Worm (Caenorhabditis elegans) whole organism, late embryonic: ENCODE results near the gene ttyh-1.
A peak's percentile ranks its signal among the peaks of the same experiment; 100 is the strongest.

Experiments
- C08G9.2 ChIP-seq: sonication (generic microtip); optimal IDR thresholded peaks from 2 replicates; lab custom pipeline; 2016; ENCODE audit warnings: mild to moderate bottlenecking, missing genetic modification characterization, moderate library complexity, missing compliant biosample characterization
- C38D4.7 ChIP-seq: fragments of 200-800 bp; sonication (Bioruptor generic); optimal IDR thresholded peaks from 2 replicates; lab custom pipeline; 2018; ENCODE audit warnings: mild to moderate bottlenecking, missing genetic modification characterization, moderate library complexity, missing compliant biosample characterization
- F13H6.1 ChIP-seq: sonication (generic microtip); optimal IDR thresholded peaks from 2 replicates; lab custom pipeline; 2016; ENCODE audit warnings: missing genetic modification characterization, missing compliant biosample characterization
- K02D7.2 ChIP-seq: sonication (generic microtip); optimal IDR thresholded peaks from 2 replicates; lab custom pipeline; 2017; ENCODE audit warnings: mild to moderate bottlenecking, missing genetic modification characterization, missing compliant biosample characterization
- K09A11.1 ChIP-seq: sonication (generic microtip); optimal IDR thresholded peaks from 2 replicates; lab custom pipeline; 2017; ENCODE audit warnings: antibody characterized with exemption, mild to moderate bottlenecking, missing genetic modification characterization, missing compliant biosample characterization; ENCODE audit not compliant: insufficient read depth
- ahr-1 ChIP-seq: sonication (generic microtip); optimal IDR thresholded peaks from 2 replicates; lab custom pipeline; 2016; ENCODE audit warnings: missing genetic modification characterization, missing compliant biosample characterization
- ceh-2 ChIP-seq: sonication (generic microtip); optimal IDR thresholded peaks from 2 replicates; lab custom pipeline; 2016; ENCODE audit warnings: missing genotype, missing genetic modification characterization, missing compliant biosample characterization
- ceh-30 ChIP-seq: fragments of 150-350 bp; optimal IDR thresholded peaks from 2 replicates; lab custom pipeline; 2014; ENCODE audit warnings: missing biosample characterization, missing genetic modification characterization
- ceh-31 ChIP-seq: sonication (generic microtip); optimal IDR thresholded peaks from 2 replicates; lab custom pipeline; 2016; ENCODE audit warnings: missing genetic modification characterization, missing compliant biosample characterization
- ceh-34 ChIP-seq: sonication (generic microtip); optimal IDR thresholded peaks from 2 replicates; lab custom pipeline; 2016; ENCODE audit warnings: mild to moderate bottlenecking, missing genetic modification characterization, missing compliant biosample characterization
- ceh-45 ChIP-seq: fragments of 200-800 bp; sonication (Bioruptor generic); IDR thresholded peaks from 2 replicates; pipeline ENCODE4 v1.3.6; 2022; ENCODE audit warnings: missing genetic modification reagents, missing genetic modification characterization, missing compliant biosample characterization
- ceh-48 ChIP-seq: sonication (generic microtip); optimal IDR thresholded peaks from 2 replicates; lab custom pipeline; 2016; ENCODE audit warnings: missing genetic modification characterization, inconsistent platforms, missing compliant biosample characterization
- ceh-6 ChIP-seq: fragments of 200-800 bp; sonication (Bioruptor generic); optimal IDR thresholded peaks from 2 replicates; lab custom pipeline; 2018; ENCODE audit warnings: mild to moderate bottlenecking, missing genetic modification characterization, missing compliant biosample characterization
- ceh-9 ChIP-seq: sonication (generic microtip); optimal IDR thresholded peaks from 2 replicates; lab custom pipeline; 2016; ENCODE audit warnings: mild to moderate bottlenecking, missing genetic modification characterization, inconsistent platforms, missing compliant biosample characterization
- elt-2 ChIP-seq: sonication (generic microtip); optimal IDR thresholded peaks from 2 replicates; lab custom pipeline; 2016; ENCODE audit warnings: missing genetic modification reagents, missing genetic modification characterization, missing compliant biosample characterization
- elt-4 ChIP-seq: sonication (generic microtip); optimal IDR thresholded peaks from 2 replicates; lab custom pipeline; 2016; ENCODE audit warnings: missing genetic modification characterization, missing compliant biosample characterization
- ets-4 ChIP-seq: sonication (generic microtip); optimal IDR thresholded peaks from 2 replicates; lab custom pipeline; 2016; ENCODE audit warnings: missing genetic modification characterization, missing compliant biosample characterization
- eyg-1 ChIP-seq: sonication (generic microtip); optimal IDR thresholded peaks from 2 replicates; lab custom pipeline; 2016; ENCODE audit warnings: missing genotype, missing genetic modification characterization, missing compliant biosample characterization
- fax-1 ChIP-seq: sonication (generic microtip); optimal IDR thresholded peaks from 2 replicates; lab custom pipeline; 2016; ENCODE audit warnings: missing genotype, missing genetic modification characterization, missing compliant biosample characterization
- fkh-10 ChIP-seq: fragments of 150-350 bp; optimal IDR thresholded peaks from 2 replicates; lab custom pipeline; 2014; ENCODE audit warnings: missing biosample characterization, missing genetic modification reagents, missing genetic modification characterization
- fkh-6 ChIP-seq: sonication (generic microtip); optimal IDR thresholded peaks from 2 replicates; lab custom pipeline; 2016; ENCODE audit warnings: missing genetic modification characterization, missing compliant biosample characterization
- hlh-30 ChIP-seq: sonication (generic microtip); optimal IDR thresholded peaks from 2 replicates; lab custom pipeline; 2017; ENCODE audit warnings: antibody characterized with exemption, missing genetic modification characterization, missing compliant biosample characterization; ENCODE audit not compliant: insufficient read depth
- hlh-6 ChIP-seq: sonication (generic microtip); optimal IDR thresholded peaks from 2 replicates; lab custom pipeline; 2016; ENCODE audit warnings: missing genotype, missing genetic modification characterization, missing compliant biosample characterization
- hlh-8 ChIP-seq: sonication (generic microtip); optimal IDR thresholded peaks from 2 replicates; lab custom pipeline; 2016; ENCODE audit warnings: missing genotype, missing genetic modification characterization, missing compliant biosample characterization
- lim-6 ChIP-seq: sonication (generic microtip); optimal IDR thresholded peaks from 2 replicates; lab custom pipeline; 2016; ENCODE audit warnings: missing genetic modification characterization, missing compliant biosample characterization
- lin-11 ChIP-seq: fragments of 200-800 bp; sonication (Bioruptor generic); optimal IDR thresholded peaks from 2 replicates; lab custom pipeline; 2018; ENCODE audit warnings: mild to moderate bottlenecking, missing genetic modification characterization, missing compliant biosample characterization
- mec-3 ChIP-seq: sonication (generic microtip); optimal IDR thresholded peaks from 2 replicates; lab custom pipeline; 2016; ENCODE audit warnings: borderline replicate concordance, missing genetic modification characterization, missing compliant biosample characterization
- nfya-1 ChIP-seq: sonication (generic microtip); optimal IDR thresholded peaks from 2 replicates; lab custom pipeline; 2017; ENCODE audit warnings: missing genetic modification characterization, mild to moderate bottlenecking, missing compliant biosample characterization, antibody characterized with exemption, moderate library complexity
- nhr-11 ChIP-seq: fragments of 150-350 bp; optimal IDR thresholded peaks from 2 replicates; lab custom pipeline; 2014; ENCODE audit warnings: missing biosample characterization, missing genetic modification characterization
- nhr-232 ChIP-seq: sonication (generic microtip); optimal IDR thresholded peaks from 2 replicates; lab custom pipeline; 2016; ENCODE audit warnings: missing genetic modification characterization, missing compliant biosample characterization
- npax-4 ChIP-seq: sonication (generic microtip); optimal IDR thresholded peaks from 2 replicates; lab custom pipeline; 2016; ENCODE audit warnings: missing genetic modification characterization, missing compliant biosample characterization
- pag-3 ChIP-seq: sonication (generic microtip); optimal IDR thresholded peaks from 2 replicates; lab custom pipeline; 2016; ENCODE audit warnings: missing compliant biosample characterization, missing genetic modification characterization, borderline replicate concordance
- pat-9 ChIP-seq: fragments of 200-800 bp; sonication (Bioruptor generic); optimal IDR thresholded peaks from 2 replicates; lab custom pipeline; 2018; ENCODE audit warnings: mild to moderate bottlenecking, missing genetic modification characterization, moderate library complexity, missing compliant biosample characterization
- pax-1 ChIP-seq: fragments of 150-350 bp; optimal IDR thresholded peaks from 2 replicates; lab custom pipeline; 2014; ENCODE audit warnings: missing biosample characterization, missing genetic modification characterization
- pha-4 ChIP-seq: fragments of 150-350 bp; optimal IDR thresholded peaks from 2 replicates; lab custom pipeline; 2018; ENCODE audit warnings: missing biosample characterization, missing genetic modification reagents, missing genetic modification characterization
- pqm-1 ChIP-seq: sonication (generic microtip); optimal IDR thresholded peaks from 2 replicates; lab custom pipeline; 2016; ENCODE audit warnings: missing genetic modification characterization, missing compliant biosample characterization
- pros-1 ChIP-seq: fragments of 150-350 bp; optimal IDR thresholded peaks from 2 replicates; lab custom pipeline; 2014; ENCODE audit warnings: missing biosample characterization, missing genetic modification reagents, missing genetic modification characterization
- ref-2 ChIP-seq: sonication (generic microtip); optimal IDR thresholded peaks from 2 replicates; lab custom pipeline; 2016; ENCODE audit warnings: missing genetic modification characterization, missing compliant biosample characterization
- rnt-1 ChIP-seq: sonication (generic microtip); optimal IDR thresholded peaks from 2 replicates; lab custom pipeline; 2016; ENCODE audit warnings: missing genetic modification characterization, missing compliant biosample characterization
- sdc-2 ChIP-seq: sonication (generic microtip); optimal IDR thresholded peaks from 2 replicates; lab custom pipeline; 2016; ENCODE audit warnings: missing genotype, missing genetic modification characterization, missing compliant biosample characterization
- sox-4 ChIP-seq: sonication (generic microtip); optimal IDR thresholded peaks from 2 replicates; lab custom pipeline; 2017; ENCODE audit warnings: mild to moderate bottlenecking, missing genetic modification characterization, inconsistent platforms, missing compliant biosample characterization
- syd-9 ChIP-seq: sonication (generic microtip); optimal IDR thresholded peaks from 2 replicates; lab custom pipeline; 2016; ENCODE audit warnings: mild to moderate bottlenecking, missing genetic modification characterization, moderate library complexity, missing compliant biosample characterization
- tbx-2 ChIP-seq: sonication (generic microtip); optimal IDR thresholded peaks from 2 replicates; lab custom pipeline; 2016; ENCODE audit warnings: missing genetic modification characterization, missing compliant biosample characterization
- tbx-7 ChIP-seq: sonication (generic microtip); optimal IDR thresholded peaks from 2 replicates; lab custom pipeline; 2016; ENCODE audit warnings: missing genotype, missing genetic modification characterization, missing compliant biosample characterization
- ttx-3 ChIP-seq: sonication (generic microtip); optimal IDR thresholded peaks from 2 replicates; lab custom pipeline; 2016; ENCODE audit warnings: missing genetic modification reagents, missing genetic modification characterization, missing compliant biosample characterization
- unc-3 ChIP-seq, 2 experiments: fragments of 200-800 bp in 1 of 2; sonication (Bioruptor generic) in 1 of 2; sonication (generic microtip) in 1 of 2; conservative IDR thresholded peaks in 1 of 2; optimal IDR thresholded peaks in 1 of 2; 2 replicates each; pipeline versions ENCODE4 v1.3.6 to Lab custom; 2016 to 2022; ENCODE audit warnings: missing compliant biosample characterization in 2 of 2, missing genetic modification characterization in 2 of 2, missing genetic modification reagents in 1 of 2
- unc-42 ChIP-seq: sonication (generic microtip); optimal IDR thresholded peaks from 2 replicates; lab custom pipeline; 2016; ENCODE audit warnings: missing genotype, missing genetic modification characterization, missing compliant biosample characterization
- ztf-16 ChIP-seq: sonication (generic microtip); optimal IDR thresholded peaks from 2 replicates; lab custom pipeline; 2017; ENCODE audit warnings: missing genetic modification characterization, missing compliant biosample characterization

Gene ttyh-1

DNA sequence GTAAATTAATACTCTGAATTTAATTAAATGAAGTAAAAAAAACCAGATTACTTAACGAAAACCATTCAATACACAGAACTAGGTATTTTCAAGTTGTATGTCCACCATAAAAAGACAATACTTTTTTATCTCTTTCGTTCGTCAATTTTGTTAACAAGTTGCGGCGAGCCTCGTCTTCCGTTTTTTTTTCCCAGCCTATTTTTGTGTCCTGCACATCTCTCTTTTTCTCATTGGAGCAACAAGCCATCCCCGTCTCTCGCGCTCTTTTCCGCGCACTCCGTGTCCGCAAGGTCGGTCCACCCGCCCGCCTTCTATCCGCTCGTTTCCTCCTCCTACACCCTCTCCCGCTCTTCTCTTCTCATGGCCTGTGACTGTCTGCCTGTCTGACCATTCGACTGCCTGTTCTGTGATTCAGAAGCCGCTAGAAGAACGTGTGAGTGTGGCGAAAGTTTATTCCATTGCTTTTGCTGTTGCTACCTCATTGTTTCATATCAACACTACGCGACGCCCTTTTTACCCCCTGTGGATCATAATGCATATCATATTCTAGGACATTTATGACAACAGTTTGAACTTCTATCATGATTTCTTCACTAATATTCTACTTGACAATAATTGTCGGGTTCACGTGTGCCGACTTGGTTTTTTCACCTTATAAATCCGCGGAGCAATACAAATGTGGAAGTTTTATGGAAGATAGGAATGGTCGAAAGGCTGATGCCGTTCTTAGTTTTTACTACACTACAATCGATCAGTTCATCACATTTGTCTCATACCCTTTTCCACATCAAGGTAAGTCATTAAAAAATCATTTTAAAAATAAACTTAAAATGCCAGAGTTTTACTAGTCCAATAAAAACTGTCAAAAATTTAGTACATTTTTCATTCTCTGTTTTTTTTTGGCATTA, 16.3 kb downstream of the ttyh-1 start, which contains the start of the genes F08B12.11 and prmn-1:
F08B12.11 (plus strand) TSS at position 521 of the 908 bp plus-strand sequence.
prmn-1 (plus strand) TSS at position 551 of the 908 bp plus-strand sequence.
- TF ChIP-seq rnt-1 (tag; lab: Kevin White, UChicago) = no peak
- TF ChIP-seq elt-4 = no peak
- TF ChIP-seq syd-9 (tag; lab: Kevin White, UChicago) = peak; percentile 10
- TF ChIP-seq ceh-9 (tag; lab: Kevin White, UChicago) = no peak
- no peak for TF ChIP-seq npax-4 (tag; lab: Kevin White, UChicago)
- TF ChIP-seq sox-4 (tag; lab: Kevin White, UChicago) = no peak
- TF ChIP-seq ztf-16 (tag; lab: Kevin White, UChicago) = no peak
- TF ChIP-seq ttx-3 (tag; lab: Kevin White, UChicago) = no peak
- TF ChIP-seq unc-42 = peak; percentile 76
- no peak for TF ChIP-seq F13H6.1 (tag; lab: Kevin White, UChicago)
- TF ChIP-seq nhr-232 (tag; lab: Kevin White, UChicago) = no peak
- TF ChIP-seq mec-3 (tag; lab: Kevin White, UChicago) = no peak
- no peak for TF ChIP-seq pros-1 (tag; lab: Kevin White, UChicago)
- no peak for TF ChIP-seq ceh-2 (tag; lab: Kevin White, UChicago)
- TF ChIP-seq hlh-6 = peak; percentile 66
- no peak for TF ChIP-seq K02D7.2 (tag; lab: Kevin White, UChicago)
- TF ChIP-seq ceh-34 = peak; percentile 63
- TF ChIP-seq hlh-8 = no peak
- TF ChIP-seq hlh-30 (tag; lab: Kevin White, UChicago) = no peak
- peak; percentile 62 for TF ChIP-seq ref-2
- TF ChIP-seq unc-3 (GFP tag; conservative IDR thresholded peaks at IDR 0.05; lab: Robert Waterston, UW) = no peak
- no peak for TF ChIP-seq unc-3 (tag; optimal IDR thresholded peaks at IDR 0.05; lab: Kevin White, UChicago)
- no peak for TF ChIP-seq pqm-1 (tag; lab: Kevin White, UChicago)
- TF ChIP-seq ahr-1 = no peak
- TF ChIP-seq fkh-10 (GFP tag; lab: Kevin White, UChicago) = no peak
- TF ChIP-seq tbx-7 (tag; lab: Kevin White, UChicago) = no peak
- TF ChIP-seq elt-2 (tag; lab: Kevin White, UChicago) = peak; percentile 0
- peak; percentile 7 for TF ChIP-seq C08G9.2 (tag; lab: Kevin White, UChicago)
- TF ChIP-seq pha-4 (tag; lab: Kevin White, UChicago) = no peak
- TF ChIP-seq pax-1 = no peak
- TF ChIP-seq ceh-6 = no peak
- no peak for TF ChIP-seq nhr-11
- TF ChIP-seq lim-6 (tag; lab: Kevin White, UChicago) = no peak
- TF ChIP-seq pag-3 = no peak
- TF ChIP-seq ceh-45 = no peak
- peak; percentile 11 for TF ChIP-seq fkh-6 (tag; lab: Kevin White, UChicago)
- TF ChIP-seq tbx-2 (tag; lab: Kevin White, UChicago) = peak; percentile 26
- no peak for TF ChIP-seq eyg-1 (tag; lab: Kevin White, UChicago)
- no peak for TF ChIP-seq pat-9 (tag; lab: Kevin White, UChicago)
- TF ChIP-seq ceh-30 (tag; lab: Kevin White, UChicago) = no peak
- TF ChIP-seq fax-1 = peak; percentile 28
- TF ChIP-seq K09A11.1 (tag; lab: Kevin White, UChicago) = no peak
- peak; percentile 62 for TF ChIP-seq sdc-2 (tag; lab: Kevin White, UChicago)
- TF ChIP-seq lin-11 (tag; lab: Kevin White, UChicago) = no peak
- no peak for TF ChIP-seq ets-4
- no peak for TF ChIP-seq C38D4.7 (GFP tag; lab: Kevin White, UChicago)
- no peak for TF ChIP-seq ceh-48 (tag; lab: Kevin White, UChicago)
- no peak for TF ChIP-seq nfya-1
- peak; percentile 36 for TF ChIP-seq ceh-31 (tag; lab: Kevin White, UChicago)
- TF ChIP-seq, all 69 proteins: peak for 12
